Fruit fly (Drosophila melanogaster): ENCODE results near the gene CG33912.

DNA sequence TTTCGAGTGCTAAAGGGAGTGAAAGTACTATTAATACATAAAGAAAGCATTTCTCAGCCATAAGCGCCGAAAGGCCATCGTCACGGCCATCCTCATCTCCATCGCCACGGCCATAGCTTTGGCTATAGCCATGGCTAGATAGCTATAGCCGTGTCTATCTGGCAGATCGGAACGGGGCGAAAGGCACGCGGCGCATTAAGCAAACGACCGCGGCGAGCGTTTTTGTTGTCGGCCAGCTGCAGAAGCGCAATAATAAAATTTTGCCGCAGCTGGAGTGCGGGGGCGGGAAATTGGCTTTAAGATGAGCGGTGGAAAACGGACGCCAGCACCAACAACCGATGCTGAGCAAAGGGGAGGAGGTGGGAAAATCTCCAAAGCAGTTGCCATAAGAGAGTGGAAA lies 5.1 kb downstream of the CG33912 start:
- TF ChIP-seq CG8478 (optimal IDR thresholded peaks at IDR 0.05): no peak
- TF ChIP-seq CTCF (optimal IDR thresholded peaks at IDR 0.05): no peak
